Fruit fly (Drosophila melanogaster) whole organism, wandering third instar larva: ENCODE measurements around the gene CG33252.
A peak's percentile ranks its signal among the peaks of the same experiment; 100 is the strongest.

Source experiments
- CG32264 ChIP-seq: fragments of 200-800 bp; sonication (Bioruptor generic); optimal IDR thresholded peaks from 2 replicates; lab custom pipeline; 2016; ENCODE audit warnings: missing biosample characterization, missing genetic modification characterization
- CG9705 ChIP-seq: fragments of 200-800 bp; sonication (Bioruptor generic); optimal IDR thresholded peaks from 2 replicates; lab custom pipeline; 2018; ENCODE audit warnings: missing biosample characterization, mild to moderate bottlenecking, missing genetic modification characterization
- CrebA ChIP-seq: fragments of 200-800 bp; sonication (Bioruptor generic); optimal IDR thresholded peaks from 2 replicates; lab custom pipeline; 2016; ENCODE audit warnings: missing biosample characterization, mild to moderate bottlenecking, missing genetic modification characterization, borderline replicate concordance
- Dfd ChIP-seq: fragments of >200 bp; optimal IDR thresholded peaks from 2 replicates; lab custom pipeline; 2017; ENCODE audit warnings: missing biosample characterization, missing genetic modification characterization
- Myc ChIP-seq: fragments of >200 bp; optimal IDR thresholded peaks from 2 replicates; lab custom pipeline; 2017
- N ChIP-seq: fragments of >200 bp; optimal IDR thresholded peaks from 2 replicates; lab custom pipeline; 2018; ENCODE audit warnings: missing biosample characterization, missing external identifiers, missing genetic modification characterization
- Rel ChIP-seq, 2 experiments: fragments of 200-800 bp; sonication (Bioruptor generic) in 1 of 2; optimal IDR thresholded peaks; 2 replicates in 1 of 2; 3 replicates in 1 of 2; lab custom pipeline; 2016 to 2019; ENCODE audit warnings: mild to moderate bottlenecking in 2 of 2, missing biosample characterization in 2 of 2, missing genetic modification characterization in 2 of 2, moderate library complexity in 1 of 2
- Sp1 ChIP-seq: fragments of 200-800 bp; sonication (Bioruptor generic); optimal IDR thresholded peaks from 3 replicates; lab custom pipeline; 2019; ENCODE audit warnings: missing biosample characterization, mild to moderate bottlenecking, missing genetic modification characterization, moderate library complexity
- br ChIP-seq: fragments of 200-800 bp; sonication (Bioruptor generic); optimal IDR thresholded peaks from 2 replicates; lab custom pipeline; 2016; ENCODE audit warnings: missing biosample characterization, missing genetic modification characterization
- brk ChIP-seq: fragments of 200-800 bp; sonication (Bioruptor generic); optimal IDR thresholded peaks from 2 replicates; lab custom pipeline; 2016; ENCODE audit warnings: missing biosample characterization, mild to moderate bottlenecking, missing genetic modification characterization
- dsf ChIP-seq: sonication (Bioruptor generic); optimal IDR thresholded peaks from 2 replicates; lab custom pipeline; 2016; ENCODE audit warnings: missing biosample characterization, missing genetic modification characterization, borderline replicate concordance
- foxo ChIP-seq, 2 experiments: fragments of 200-800 bp; sonication (Bioruptor generic); optimal IDR thresholded peaks; 2 replicates in 1 of 2; 3 replicates in 1 of 2; lab custom pipeline; 2016 to 2017; ENCODE audit warnings: missing biosample characterization in 2 of 2, missing genetic modification characterization in 2 of 2
- h ChIP-seq: fragments of 200-800 bp; sonication (Bioruptor generic); optimal IDR thresholded peaks from 3 replicates; lab custom pipeline; 2016; ENCODE audit warnings: missing biosample characterization, mild to moderate bottlenecking, missing genetic modification characterization
- jim ChIP-seq: fragments of 175-275, 200-325 bp; sonication (Bioruptor generic); optimal IDR thresholded peaks from 2 replicates; lab custom pipeline; 2016; ENCODE audit warnings: missing biosample characterization, mild to moderate bottlenecking, missing genetic modification characterization
- pan ChIP-seq: fragments of >200 bp; optimal IDR thresholded peaks from 2 replicates; lab custom pipeline; 2017
- psq ChIP-seq: fragments of 200-800 bp; sonication (Bioruptor generic); optimal IDR thresholded peaks from 3 replicates; lab custom pipeline; 2017; ENCODE audit warnings: missing biosample characterization, mild to moderate bottlenecking, missing genetic modification characterization, moderate library complexity
- rgr ChIP-seq: fragments of 200-800 bp; sonication (Bioruptor generic); optimal IDR thresholded peaks from 3 replicates; lab custom pipeline; 2016; ENCODE audit warnings: missing biosample characterization, mild to moderate bottlenecking, missing genetic modification characterization
- sage ChIP-seq: fragments of 200-800 bp; sonication (Bioruptor generic); optimal IDR thresholded peaks from 2 replicates; lab custom pipeline; 2016; ENCODE audit warnings: missing biosample characterization, mild to moderate bottlenecking, missing genetic modification characterization
- sv ChIP-seq: fragments of 200-800 bp; sonication (Bioruptor generic); optimal IDR thresholded peaks from 3 replicates; lab custom pipeline; 2016; ENCODE audit warnings: missing biosample characterization, missing genetic modification characterization
- tai ChIP-seq: sonication (Bioruptor generic); optimal IDR thresholded peaks from 2 replicates; lab custom pipeline; 2016; ENCODE audit warnings: missing biosample characterization, missing genetic modification characterization

CG33252 gene

dm6 chrX:16854746-16855145 is 42.2 kb downstream of the CG33252 start:
- no peak for TF ChIP-seq brk
- peak; percentile 16 for TF ChIP-seq sv (GFP tag; lab: Kevin White, UChicago)
- no peak for TF ChIP-seq Dfd
- no peak for TF ChIP-seq CG32264 (GFP tag; lab: Kevin White, UChicago)
- no peak for TF ChIP-seq N (GFP tag; lab: Kevin White, UChicago)
- TF ChIP-seq CG9705 = no peak
- TF ChIP-seq, all 38 proteins: peak for 1

dm6 chrX:16849517-16849916 is 47.5 kb downstream of the CG33252 start:
- TF ChIP-seq Dfd (peak; percentile 35), Myc (lab: Kevin White, UChicago) (no peak)
- TF ChIP-seq, all 38 proteins: peak for 1

dm6 chrX:16848978-16849377 is 48.0 kb downstream of the CG33252 start:
- TF ChIP-seq CrebA (GFP tag; lab: Kevin White, UChicago) = no peak
- TF ChIP-seq foxo (GFP tag; optimal IDR thresholded peaks at IDR 0.05; lab: Kevin White, UChicago) = no peak
- TF ChIP-seq CG9705 = no peak
- TF ChIP-seq Sp1 (GFP tag; lab: Kevin White, UChicago) = no peak
- no peak for TF ChIP-seq jim (GFP tag; lab: Kevin White, UChicago)
- TF ChIP-seq dsf (GFP tag; lab: Kevin White, UChicago) = no peak
- no peak for TF ChIP-seq psq
- TF ChIP-seq rgr (GFP tag; lab: Kevin White, UChicago) = no peak
- TF ChIP-seq CG32264 (GFP tag; lab: Kevin White, UChicago) = no peak
- TF ChIP-seq sage (GFP tag; lab: Kevin White, UChicago) = no peak
- no peak for TF ChIP-seq br

DNA sequence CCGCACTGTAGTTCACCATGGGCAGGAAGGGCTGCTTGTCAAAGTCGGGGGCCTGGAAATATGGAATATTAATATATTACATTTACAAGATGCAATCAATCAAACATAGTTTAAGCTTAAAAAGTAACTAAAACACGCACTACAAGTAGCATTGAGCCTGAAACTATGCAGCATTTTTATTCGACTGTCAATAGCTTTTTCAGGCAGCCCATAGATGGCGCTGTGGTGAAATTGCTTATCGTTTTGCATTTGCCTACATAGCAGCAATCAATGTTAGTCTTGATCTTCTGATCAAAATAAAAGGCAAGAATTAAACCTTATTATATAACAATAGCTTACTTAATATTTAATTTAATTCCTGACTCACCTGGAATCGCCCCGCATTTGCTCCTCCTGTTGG is 50.4 kb downstream of the CG33252 start:
- TF ChIP-seq foxo (GFP tag; optimal IDR thresholded peaks at IDR 0.05; lab: Kevin White, UChicago) (no peak), CG32264 (GFP tag; lab: Kevin White, UChicago) (no peak), Rel (GFP tag; optimal IDR thresholded peaks at IDR 0.05; lab: Kevin White, UChicago) (no peak), Rel (tag; optimal IDR thresholded peaks at IDR 0.05; lab: Kevin White, UChicago) (no peak), pan (lab: Kevin White, UChicago) (no peak), tai (no peak), Sp1 (GFP tag; lab: Kevin White, UChicago) (no peak), h (no peak), rgr (GFP tag; lab: Kevin White, UChicago) (no peak), Myc (lab: Kevin White, UChicago) (no peak)
